Worm (Caenorhabditis elegans) whole organism, L4 larva: Measurements from ENCODE around the gene ZK1320.5.

Experiments used
- Y5F2A.4 ChIP-seq: fragments of 200-800 bp; sonication (Bioruptor generic); optimal IDR thresholded peaks from 2 replicates; lab custom pipeline; 2018; ENCODE audit warnings: mild to moderate bottlenecking, missing genetic modification characterization, missing compliant biosample characterization
- ceh-32 ChIP-seq: sonication (generic microtip); optimal IDR thresholded peaks from 2 replicates; lab custom pipeline; 2016; ENCODE audit warnings: mild to moderate bottlenecking, missing genetic modification characterization, missing compliant biosample characterization; ENCODE audit not compliant: poor library complexity
- ceh-44 ChIP-seq: fragments of 200-800 bp; sonication (Bioruptor generic); IDR thresholded peaks from 2 replicates; pipeline ENCODE4 v1.3.6; 2022; ENCODE audit warnings: missing genetic modification reagents, missing genetic modification characterization, missing compliant biosample characterization
- ces-1 ChIP-seq: fragments of 150-350 bp; sonication (generic microtip); optimal IDR thresholded peaks from 4 replicates; lab custom pipeline; 2014; ENCODE audit warnings: missing biosample characterization, missing genetic modification reagents, missing genetic modification characterization
- daf-8 ChIP-seq: fragments of 200-800 bp; sonication (Bioruptor generic); IDR thresholded peaks from 2 replicates; pipeline ENCODE4 v1.3.6; 2022; ENCODE audit warnings: missing genetic modification characterization, missing compliant biosample characterization
- dmd-9 ChIP-seq: fragments of 200-800 bp; sonication (Bioruptor generic); IDR thresholded peaks from 2 replicates; pipeline ENCODE4 v1.3.6; 2022; ENCODE audit warnings: missing genetic modification reagents, missing genetic modification characterization, missing compliant biosample characterization
- fkh-10 ChIP-seq: fragments of 150-350 bp; optimal IDR thresholded peaks from 2 replicates; lab custom pipeline; 2014; ENCODE audit warnings: missing biosample characterization, missing genetic modification reagents, missing genetic modification characterization
- hlh-11 ChIP-seq: fragments of 200-800 bp; sonication (Bioruptor generic); optimal IDR thresholded peaks from 2 replicates; lab custom pipeline; 2018; ENCODE audit warnings: mild to moderate bottlenecking, missing genetic modification characterization, missing compliant biosample characterization
- lim-7 ChIP-seq: fragments of 200-800 bp; sonication (Bioruptor generic); IDR thresholded peaks from 2 replicates; pipeline ENCODE4 v1.3.6; 2022; ENCODE audit warnings: missing genetic modification characterization, missing compliant biosample characterization
- lin-29 ChIP-seq: fragments of 200-800 bp; sonication (Bioruptor generic); IDR thresholded peaks from 2 replicates; pipeline ENCODE4 v1.3.6; 2022; ENCODE audit warnings: missing genetic modification reagents, missing genetic modification characterization, missing compliant biosample characterization
- madf-5 ChIP-seq, 2 experiments: fragments of 200-800 bp; sonication (Bioruptor generic); IDR thresholded peaks; 2 replicates each; pipeline ENCODE4 v1.3.6; 2022; ENCODE audit warnings: missing compliant biosample characterization in 2 of 2, missing genetic modification characterization in 2 of 2
- madf-9 ChIP-seq: fragments of 200-800 bp; sonication (Bioruptor generic); conservative IDR thresholded peaks from 2 replicates; pipeline ENCODE4 v1.3.6; 2022; ENCODE audit warnings: missing genetic modification reagents, missing genetic modification characterization, missing compliant biosample characterization
- nhr-48 ChIP-seq: sonication (generic microtip); optimal IDR thresholded peaks from 2 replicates; lab custom pipeline; 2016; ENCODE audit warnings: mild to moderate bottlenecking, missing genetic modification characterization, missing compliant biosample characterization
- nhr-6 ChIP-seq: fragments of 150-350 bp; optimal IDR thresholded peaks from 2 replicates; lab custom pipeline; 2014; ENCODE audit warnings: missing biosample characterization, missing genetic modification characterization
- pha-4 ChIP-seq, 2 experiments: fragments of 150-350 bp in 1 of 2; fragments of 200-800 bp in 1 of 2; sonication (Bioruptor generic) in 1 of 2; IDR thresholded peaks in 1 of 2; optimal IDR thresholded peaks in 1 of 2; 2 replicates each; pipeline versions ENCODE4 v1.3.6 to Lab custom; 2014 to 2022; ENCODE audit warnings: missing genetic modification characterization in 2 of 2, missing genetic modification reagents in 2 of 2, missing biosample characterization in 1 of 2, missing compliant biosample characterization in 1 of 2
- unc-39 ChIP-seq: sonication (generic microtip); optimal IDR thresholded peaks from 2 replicates; lab custom pipeline; 2017; ENCODE audit warnings: missing biosample characterization, missing genetic modification characterization
- vab-7 ChIP-seq: fragments of 200-800 bp; sonication (Bioruptor generic); IDR thresholded peaks from 2 replicates; pipeline ENCODE4 v1.3.6; 2022; ENCODE audit warnings: missing genetic modification reagents, missing genetic modification characterization, missing compliant biosample characterization
- zag-1 ChIP-seq: fragments of 150-350 bp; optimal IDR thresholded peaks from 2 replicates; lab custom pipeline; 2014; ENCODE audit warnings: missing biosample characterization, missing genetic modification characterization
- zfp-3 ChIP-seq: fragments of 200-800 bp; sonication (Bioruptor generic); conservative IDR thresholded peaks from 2 replicates; pipeline ENCODE4 v1.3.6; 2022; ENCODE audit warnings: missing genetic modification reagents, missing genetic modification characterization, missing compliant biosample characterization
- ztf-11 ChIP-seq: fragments of 150-350 bp; optimal IDR thresholded peaks from 2 replicates; lab custom pipeline; 2014; ENCODE audit warnings: missing biosample characterization, missing genetic modification characterization
- ztf-7 ChIP-seq: fragments of 150-350 bp; optimal IDR thresholded peaks from 2 replicates; lab custom pipeline; 2014; ENCODE audit warnings: missing biosample characterization, missing genetic modification characterization

Gene ZK1320.5

DNA sequence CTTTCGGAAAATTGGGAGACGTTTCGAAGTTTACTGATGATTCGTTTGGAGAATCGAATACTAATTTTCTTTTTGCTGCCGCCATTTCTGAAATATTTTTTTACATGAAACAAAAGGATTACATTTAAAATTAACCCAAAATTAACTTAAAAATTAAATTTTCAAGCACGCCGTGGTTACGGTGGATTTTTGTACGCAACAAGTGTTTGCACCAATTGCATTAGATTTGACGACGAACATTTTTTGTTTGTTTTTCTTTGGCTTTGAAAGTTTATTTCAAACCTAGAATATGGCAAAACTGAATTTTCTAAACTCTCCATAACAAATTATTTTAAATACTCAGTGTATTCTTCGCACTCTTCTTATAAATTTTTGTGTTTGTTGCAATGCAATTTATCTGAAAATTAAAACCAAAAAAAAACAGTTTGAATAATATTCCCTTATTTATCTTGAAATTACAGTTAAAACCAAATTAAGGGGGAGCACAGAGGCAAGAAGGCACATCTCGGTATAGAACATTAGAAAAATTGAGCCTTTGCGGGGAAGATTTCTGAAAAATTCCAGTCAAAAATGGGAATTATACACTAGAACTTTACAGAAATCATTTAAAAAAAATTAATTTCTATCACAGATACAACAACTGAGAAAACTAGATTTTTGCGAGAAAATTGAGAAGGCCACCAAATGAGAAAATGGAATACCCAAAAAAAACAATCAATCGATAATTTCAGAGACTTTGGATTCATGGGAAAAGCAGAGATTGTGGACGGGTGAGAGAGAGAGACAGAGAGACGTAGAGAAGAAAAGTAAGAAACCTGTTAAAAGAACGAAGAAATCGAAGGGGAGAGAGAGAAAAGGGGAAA, 48.2 kb downstream of the ZK1320.5 start, which contains the start of gene hal-3 (continued):
- TF ChIP-seq Y5F2A.4 (no peak), ceh-32 (no peak), vab-7 (GFP tag; lab: Robert Waterston, UW) (no peak), lim-7 (GFP tag; lab: Robert Waterston, UW) (0 out of 2 replicates have a peak, but pooled peaks have one; percentile 42), ces-1 (GFP tag; lab: Kevin White, UChicago) (no peak), hlh-11 (tag; lab: Kevin White, UChicago) (peak; percentile 17), zag-1 (tag; lab: Kevin White, UChicago) (no peak)

DNA sequence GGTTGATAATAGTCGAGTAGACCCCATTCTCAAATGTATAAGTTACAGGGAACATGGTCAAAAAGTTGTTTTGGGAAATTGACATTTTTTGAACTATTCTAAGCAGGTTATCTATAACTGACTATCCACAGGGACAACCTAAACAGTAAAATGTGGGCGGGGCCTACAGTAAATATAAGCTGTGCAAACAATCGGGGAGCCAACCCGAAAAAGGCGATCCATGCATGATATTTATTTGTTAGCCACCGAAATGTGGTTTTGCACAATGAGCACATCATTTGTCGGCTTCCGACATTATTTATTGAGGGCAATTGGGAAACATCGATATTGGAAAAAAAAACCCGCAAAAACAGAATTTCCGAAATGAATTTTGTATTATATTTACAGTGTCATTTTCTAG, 50.7 kb downstream of the ZK1320.5 start, which contains the start of gene hlh-6:
Gene hlh-6, minus strand, starts transcription at position 101 of the 400 bp plus-strand sequence.
- TF ChIP-seq pha-4 (GFP tag; IDR thresholded peaks at IDR 0.05; lab: Robert Waterston, UW), result no peak
- TF ChIP-seq pha-4 (tag; optimal IDR thresholded peaks at IDR 0.05; lab: Kevin White, UChicago), result no peak
- TF ChIP-seq lin-29 (GFP tag; lab: Robert Waterston, UW), result no peak
- TF ChIP-seq dmd-9, result no peak
- no peak for TF ChIP-seq ztf-7 (tag; lab: Kevin White, UChicago)
- TF ChIP-seq nhr-48 (tag; lab: Kevin White, UChicago), result no peak
- TF ChIP-seq madf-9, result no peak
- TF ChIP-seq madf-5 (GFP tag; IDR thresholded peaks at IDR 0.05; lab: Robert Waterston, UW), result no peak
- no peak for TF ChIP-seq daf-8 (GFP tag; lab: Robert Waterston, UW)
- TF ChIP-seq ceh-44, result no peak
- TF ChIP-seq fkh-10 (GFP tag; lab: Kevin White, UChicago), result no peak
- no peak for TF ChIP-seq ztf-11
- TF ChIP-seq nhr-6 (tag; lab: Kevin White, UChicago), result no peak
- no peak for TF ChIP-seq zfp-3
- no peak for TF ChIP-seq unc-39 (tag; lab: Kevin White, UChicago)
